Fruit fly (Drosophila melanogaster) whole organism, embryonic: ENCODE results near the gene Sirt4.

ENCODE experiments used
- Bteb2 ChIP-seq: fragments of 200-800 bp; sonication (Bioruptor generic); optimal IDR thresholded peaks from 2 replicates; lab custom pipeline; 2016; ENCODE audit warnings: missing biosample characterization, missing genetic modification characterization
- CG12236 ChIP-seq: fragments of 200-800 bp; sonication (Bioruptor generic); optimal IDR thresholded peaks from 2 replicates; lab custom pipeline; 2016; ENCODE audit warnings: missing biosample characterization, missing genetic modification characterization
- CG12942 ChIP-seq: fragments of 200-800 bp; sonication (Bioruptor generic); optimal IDR thresholded peaks from 3 replicates; lab custom pipeline; 2016; ENCODE audit warnings: missing biosample characterization, missing genetic modification characterization
- CG13287 ChIP-seq: fragments of 200-800 bp; sonication (Bioruptor generic); IDR thresholded peaks from 2 replicates; pipeline ENCODE4 v1.3.6; 2022; ENCODE audit warnings: missing biosample characterization, missing genetic modification characterization; ENCODE audit not compliant: partially characterized antibody
- CG13624 ChIP-seq: fragments of 200-800 bp; sonication (Bioruptor generic); optimal IDR thresholded peaks from 2 replicates; lab custom pipeline; 2016; ENCODE audit warnings: missing biosample characterization, missing genetic modification characterization
- CG17361 ChIP-seq: fragments of 200-800 bp; sonication (Bioruptor generic); IDR thresholded peaks from 3 replicates; pipeline ENCODE4 v1.3.6; 2022; ENCODE audit warnings: missing biosample characterization, missing genetic modification characterization
- CG30431 ChIP-seq: fragments of 200-800 bp; sonication (Bioruptor generic); optimal IDR thresholded peaks from 2 replicates; lab custom pipeline; 2017; ENCODE audit warnings: missing biosample characterization, missing genetic modification characterization
- CG31441 ChIP-seq: fragments of 200-800 bp; sonication (Bioruptor generic); IDR thresholded peaks from 2 replicates; pipeline ENCODE4 v1.3.6; 2022; ENCODE audit warnings: missing biosample characterization, missing genetic modification characterization
- CG3163 ChIP-seq: fragments of 200-800 bp; sonication (Bioruptor generic); optimal IDR thresholded peaks from 3 replicates; lab custom pipeline; 2016; ENCODE audit warnings: missing biosample characterization, missing genetic modification characterization
- CG33213 ChIP-seq: fragments of 200-800 bp; sonication (Bioruptor generic); optimal IDR thresholded peaks from 3 replicates; lab custom pipeline; 2016; ENCODE audit warnings: missing biosample characterization, missing genetic modification characterization
- CG4282 ChIP-seq: fragments of 200-800 bp; sonication (Bioruptor generic); optimal IDR thresholded peaks from 2 replicates; lab custom pipeline; 2016; ENCODE audit warnings: missing biosample characterization, missing genetic modification characterization
- CG43689 ChIP-seq: fragments of 200-800 bp; sonication (Bioruptor generic); IDR thresholded peaks from 2 replicates; pipeline ENCODE4 v1.3.6; 2022; ENCODE audit warnings: missing biosample characterization, missing genetic modification characterization
- CG5953 ChIP-seq: fragments of 200-800 bp; sonication (Bioruptor generic); IDR thresholded peaks from 2 replicates; pipeline ENCODE4 v1.3.6; 2022; ENCODE audit warnings: missing biosample characterization, missing genetic modification characterization
- CG6791 ChIP-seq: fragments of 200-800 bp; sonication (Bioruptor generic); IDR thresholded peaks from 3 replicates; pipeline ENCODE4 v1.3.6; 2022; ENCODE audit warnings: missing biosample characterization, missing genetic modification characterization; ENCODE audit not compliant: partially characterized antibody
- CG7372 ChIP-seq: fragments of 200-800 bp; sonication (Bioruptor generic); IDR thresholded peaks from 2 replicates; pipeline ENCODE4 v1.3.6; 2022; ENCODE audit warnings: missing biosample characterization, missing genetic modification characterization
- CG7745 ChIP-seq: fragments of 200-800 bp; sonication (Bioruptor generic); optimal IDR thresholded peaks from 2 replicates; lab custom pipeline; 2018; ENCODE audit warnings: missing biosample characterization, mild to moderate bottlenecking, missing genetic modification characterization, moderate library complexity
- CG7928 ChIP-seq: fragments of 200-800 bp; sonication (Bioruptor generic); optimal IDR thresholded peaks from 2 replicates; lab custom pipeline; 2017; ENCODE audit warnings: missing biosample characterization, mild to moderate bottlenecking, missing genetic modification characterization
- CG8359 ChIP-seq: fragments of 200-800 bp; sonication (Bioruptor generic); optimal IDR thresholded peaks from 2 replicates; lab custom pipeline; 2017; ENCODE audit warnings: missing biosample characterization, mild to moderate bottlenecking, missing genetic modification characterization, borderline replicate concordance
- CG9797 ChIP-seq: fragments of 200-800 bp; sonication (Bioruptor generic); optimal IDR thresholded peaks from 3 replicates; lab custom pipeline; 2018; ENCODE audit warnings: missing biosample characterization, mild to moderate bottlenecking, missing genetic modification characterization
- CG9817 ChIP-seq: fragments of 200-800 bp; sonication (Bioruptor generic); optimal IDR thresholded peaks from 2 replicates; lab custom pipeline; 2018; ENCODE audit warnings: missing biosample characterization, mild to moderate bottlenecking, missing genetic modification characterization, moderate library complexity
- CG9876 ChIP-seq: fragments of 200-800 bp; sonication (Bioruptor generic); optimal IDR thresholded peaks from 2 replicates; lab custom pipeline; 2016; ENCODE audit warnings: missing biosample characterization, missing genetic modification characterization
- Chrac-16 ChIP-seq: fragments of 200-800 bp; sonication (Bioruptor generic); optimal IDR thresholded peaks from 3 replicates; lab custom pipeline; 2016; ENCODE audit warnings: missing biosample characterization, missing genetic modification characterization
- HLHmδ ChIP-seq: fragments of 200-800 bp; sonication (Bioruptor generic); optimal IDR thresholded peaks from 2 replicates; lab custom pipeline; 2018; ENCODE audit warnings: missing biosample characterization, mild to moderate bottlenecking, missing genetic modification characterization, moderate library complexity
- HmgD ChIP-seq: fragments of 200-800 bp; sonication (Bioruptor generic); optimal IDR thresholded peaks from 3 replicates; lab custom pipeline; 2016; ENCODE audit warnings: missing biosample characterization, missing genetic modification characterization
- Hr3 ChIP-seq: fragments of 200-800 bp; sonication (Bioruptor generic); optimal IDR thresholded peaks from 3 replicates; lab custom pipeline; 2016; ENCODE audit warnings: missing biosample characterization, missing genetic modification characterization
- Lhr ChIP-seq: fragments of 200-800 bp; sonication (Bioruptor generic); optimal IDR thresholded peaks from 3 replicates; lab custom pipeline; 2017; ENCODE audit warnings: mild to moderate bottlenecking, missing biosample characterization, missing genetic modification reagents, missing genetic modification characterization
- Lpt ChIP-seq: fragments of >200 bp; optimal IDR thresholded peaks from 2 replicates; lab custom pipeline; 2018; ENCODE audit warnings: missing biosample characterization, missing genetic modification characterization
- Med ChIP-seq: fragments of 200-800 bp; sonication (Bioruptor generic); peaks from one replicate; lab custom pipeline; 2016; ENCODE audit warnings: missing biosample characterization, missing genetic modification characterization, mild to moderate bottlenecking, inconsistent platforms, moderate library complexity
- Myb ChIP-seq: fragments of 200-800 bp; sonication (Bioruptor generic); optimal IDR thresholded peaks from 2 replicates; lab custom pipeline; 2016; ENCODE audit warnings: missing biosample characterization, missing genetic modification characterization
- Neu2 ChIP-seq: fragments of 200-800 bp; sonication (Bioruptor generic); optimal IDR thresholded peaks from 3 replicates; lab custom pipeline; 2016; ENCODE audit warnings: missing biosample characterization, missing genetic modification characterization, borderline replicate concordance
- Ptx1 ChIP-seq: fragments of 200-800 bp; sonication (Bioruptor generic); IDR thresholded peaks from 2 replicates; pipeline ENCODE4 v1.3.6; 2022; ENCODE audit warnings: missing biosample characterization, missing genetic modification characterization
- ase ChIP-seq: fragments of 200-800 bp; sonication (Bioruptor generic); IDR thresholded peaks from 3 replicates; pipeline ENCODE4 v1.3.6; 2022; ENCODE audit warnings: missing biosample characterization, missing genetic modification characterization
- bowl ChIP-seq: fragments of 200-800 bp; sonication (Bioruptor generic); IDR thresholded peaks from 2 replicates; pipeline ENCODE4 v1.3.6; 2022; ENCODE audit warnings: missing biosample characterization, missing genetic modification characterization
- caup ChIP-seq: fragments of 200-800 bp; sonication (Bioruptor generic); optimal IDR thresholded peaks from 3 replicates; lab custom pipeline; 2017; ENCODE audit warnings: missing biosample characterization, mild to moderate bottlenecking, missing genetic modification characterization, moderate library complexity; ENCODE audit not compliant: severe bottlenecking
- chinmo ChIP-seq: fragments of 200-800 bp; sonication (Bioruptor generic); IDR thresholded peaks from 4 replicates; pipeline ENCODE4 v1.3.6; 2022; ENCODE audit warnings: missing biosample characterization, missing genetic modification characterization; ENCODE audit not compliant: partially characterized antibody
- dmrt11E ChIP-seq: fragments of 200-800 bp; sonication (Bioruptor generic); optimal IDR thresholded peaks from 3 replicates; lab custom pipeline; 2018; ENCODE audit warnings: missing biosample characterization, mild to moderate bottlenecking, missing genetic modification characterization, moderate library complexity
- eyg ChIP-seq: fragments of 200-800 bp; sonication (Bioruptor generic); optimal IDR thresholded peaks from 3 replicates; lab custom pipeline; 2016; ENCODE audit warnings: missing biosample characterization, missing genetic modification characterization
- fd102C ChIP-seq: fragments of 200-800 bp; sonication (Bioruptor generic); optimal IDR thresholded peaks from 2 replicates; lab custom pipeline; 2018; ENCODE audit warnings: missing biosample characterization, mild to moderate bottlenecking, missing genetic modification characterization, moderate library complexity
- fd3F ChIP-seq: fragments of 200-800 bp; sonication (Bioruptor generic); optimal IDR thresholded peaks from 2 replicates; lab custom pipeline; 2018; ENCODE audit warnings: missing biosample characterization, mild to moderate bottlenecking, missing genetic modification characterization, moderate library complexity
- gce ChIP-seq: fragments of 200-800 bp; sonication (Bioruptor generic); IDR thresholded peaks from 3 replicates; pipeline ENCODE4 v1.3.6; 2022; ENCODE audit warnings: missing biosample characterization, missing genetic modification characterization
- gcm ChIP-seq: fragments of 200-800 bp; sonication (Bioruptor generic); optimal IDR thresholded peaks from 2 replicates; lab custom pipeline; 2019; ENCODE audit warnings: missing biosample characterization, mild to moderate bottlenecking, missing genetic modification characterization, moderate library complexity
- gcm2 ChIP-seq: fragments of 200-800 bp; sonication (Bioruptor generic); optimal IDR thresholded peaks from 2 replicates; lab custom pipeline; 2016; ENCODE audit warnings: missing biosample characterization, missing genetic modification characterization
- hb ChIP-seq: fragments of 200-800 bp; sonication (Bioruptor generic); IDR thresholded peaks from 3 replicates; pipeline ENCODE4 v1.3.6; 2022; ENCODE audit warnings: missing biosample characterization, missing genetic modification characterization; ENCODE audit not compliant: partially characterized antibody
- maf-S ChIP-seq: fragments of 200-800 bp; sonication (Bioruptor generic); optimal IDR thresholded peaks from 2 replicates; lab custom pipeline; 2016; ENCODE audit warnings: missing biosample characterization, missing genetic modification characterization
- phol ChIP-seq: fragments of 200-800 bp; sonication (Bioruptor generic); optimal IDR thresholded peaks from 3 replicates; lab custom pipeline; 2018; ENCODE audit warnings: missing biosample characterization, mild to moderate bottlenecking, missing genetic modification characterization, moderate library complexity
- pum ChIP-seq: fragments of 200-800 bp; sonication (Bioruptor generic); optimal IDR thresholded peaks from 2 replicates; lab custom pipeline; 2016; ENCODE audit warnings: missing biosample characterization, missing genetic modification characterization
- ranshi ChIP-seq: fragments of 200-800 bp; sonication (Bioruptor generic); IDR thresholded peaks from 2 replicates; pipeline ENCODE4 v1.3.6; 2022; ENCODE audit warnings: missing biosample characterization, missing genetic modification characterization
- sr ChIP-seq: fragments of 200-800 bp; sonication (Bioruptor generic); IDR thresholded peaks from 3 replicates; pipeline ENCODE4 v1.3.6; 2022; ENCODE audit warnings: missing biosample characterization, missing genetic modification characterization
- ssp ChIP-seq: fragments of 200-800 bp; sonication (Bioruptor generic); IDR thresholded peaks from 2 replicates; pipeline ENCODE4 v1.3.6; 2022; ENCODE audit warnings: missing biosample characterization, missing genetic modification characterization
- ttk ChIP-seq: fragments of 200-800 bp; sonication (Bioruptor generic); IDR thresholded peaks from 2 replicates; pipeline ENCODE4 v2.1.2; 2022; ENCODE audit warnings: missing biosample characterization, missing genetic modification characterization
- vvl ChIP-seq: fragments of 200-800 bp; sonication (Bioruptor generic); IDR thresholded peaks from 2 replicates; pipeline ENCODE4 v1.3.6; 2022; ENCODE audit warnings: missing biosample characterization, missing genetic modification characterization
- wor ChIP-seq: fragments of 200-800 bp; sonication (Bioruptor generic); IDR thresholded peaks from 2 replicates; pipeline ENCODE4 v1.3.6; 2022; ENCODE audit warnings: missing biosample characterization, missing genetic modification characterization

Gene Sirt4

DNA sequence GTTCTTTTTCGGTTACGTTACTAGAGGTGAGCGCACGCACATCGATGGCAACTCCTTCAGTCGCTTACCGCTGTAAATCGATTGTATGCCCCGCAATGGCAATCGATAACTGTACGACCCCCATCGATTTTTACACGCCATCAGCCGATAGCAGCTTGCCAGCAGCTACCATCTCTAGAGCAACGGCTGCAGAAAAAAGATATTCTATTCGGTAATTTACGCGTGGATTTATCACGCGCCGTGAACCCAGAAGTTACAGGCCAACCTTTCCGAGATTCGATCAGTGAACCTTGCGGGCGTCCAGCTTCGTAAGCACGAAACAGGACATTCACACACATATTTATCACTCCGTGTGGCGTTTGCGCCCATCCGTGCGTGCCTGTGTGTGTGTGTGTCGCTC, at the start of gene Sirt4, which contains the start of gene CG4119 (continued):
- TF ChIP-seq CG31441 (no peak), CG33213 (peak; percentile 25), gcm (peak; percentile 5), CG12942 (GFP tag; lab: Kevin White, UChicago) (no peak), CG8359 (GFP tag; lab: Kevin White, UChicago) (no peak), ttk (GFP tag; lab: Robert Waterston, UW) (no peak), CG17361 (GFP tag; lab: Robert Waterston, UW) (0 out of 3 replicates have a peak, but pooled peaks have one; percentile 17), bowl (GFP tag; lab: Robert Waterston, UW) (no peak), Myb (GFP tag; lab: Kevin White, UChicago) (peak; percentile 88), Ptx1 (GFP tag; lab: Robert Waterston, UW) (no peak), CG3163 (GFP tag; lab: Kevin White, UChicago) (no peak), chinmo (peak; percentile 91; the same call in 3 of the 4 replicates), CG12236 (GFP tag; lab: Kevin White, UChicago) (no peak), ranshi (GFP tag; lab: Robert Waterston, UW) (no peak), CG7745 (tag; lab: Kevin White, UChicago) (no peak), CG9817 (no peak), Neu2 (GFP tag; lab: Kevin White, UChicago) (no peak), vvl (no peak; the same call in 1 of the 2 replicates), CG7928 (no peak), eyg (GFP tag; lab: Kevin White, UChicago) (no peak), ssp (GFP tag; lab: Robert Waterston, UW) (no peak), ase (GFP tag; lab: Robert Waterston, UW) (no peak), CG6791 (GFP tag; lab: Robert Waterston, UW) (peak; percentile 98), wor (GFP tag; lab: Robert Waterston, UW) (no peak), gce (GFP tag; lab: Robert Waterston, UW) (no peak), HmgD (peak; percentile 51), dmrt11E (tag; lab: Kevin White, UChicago) (no peak), caup (GFP tag; lab: Kevin White, UChicago) (peak; percentile 10), CG9876 (GFP tag; lab: Kevin White, UChicago) (no peak), Med (GFP tag; lab: Kevin White, UChicago) (peak; percentile 85), CG13624 (GFP tag; lab: Kevin White, UChicago) (peak; percentile 24), CG9797 (GFP tag; lab: Kevin White, UChicago) (peak; percentile 32), pum (GFP tag; lab: Kevin White, UChicago) (no peak), Hr3 (GFP tag; lab: Kevin White, UChicago) (no peak), CG5953 (GFP tag; lab: Robert Waterston, UW) (no peak), gcm2 (GFP tag; lab: Kevin White, UChicago) (no peak), maf-S (GFP tag; lab: Kevin White, UChicago) (no peak), CG13287 (GFP tag; lab: Robert Waterston, UW) (peak; percentile 96), CG4282 (GFP tag; lab: Kevin White, UChicago) (no peak), CG30431 (no peak), sr (GFP tag; lab: Robert Waterston, UW) (no peak), Chrac-16 (GFP tag; lab: Kevin White, UChicago) (no peak), Bteb2 (GFP tag; lab: Kevin White, UChicago) (no peak), CG7372 (no peak; the same call in 1 of the 2 replicates), Lpt (GFP tag; lab: Kevin White, UChicago) (no peak), Lhr (no peak), phol (tag; lab: Kevin White, UChicago) (peak; percentile 52), HLHmδ (GFP tag; lab: Kevin White, UChicago) (no peak), CG43689 (GFP tag; lab: Robert Waterston, UW) (no peak), hb (peak; percentile 97), fd102C (GFP tag; lab: Kevin White, UChicago) (no peak), fd3F (GFP tag; lab: Kevin White, UChicago) (no peak)
